Fruit fly (Drosophila melanogaster) whole organism, prepupa: ENCODE measurements around the gene CG32036.
A peak's percentile ranks its signal among the peaks of the same experiment; 100 is the strongest.

ENCODE experiments used
- Blimp-1 ChIP-seq: fragments of 200-800 bp; sonication (Bioruptor generic); optimal IDR thresholded peaks from 3 replicates; lab custom pipeline; 2017; ENCODE audit warnings: missing biosample characterization, missing genetic modification characterization, mild to moderate bottlenecking, moderate library complexity, missing genetic modification reagents
- CG10631 ChIP-seq: fragments of 200-800 bp; sonication (Bioruptor generic); optimal IDR thresholded peaks from 2 replicates; lab custom pipeline; 2016; ENCODE audit warnings: missing biosample characterization, missing genetic modification characterization
- CG10669 ChIP-seq: fragments of 200-800 bp; sonication (Bioruptor generic); optimal IDR thresholded peaks from 3 replicates; lab custom pipeline; 2018; ENCODE audit warnings: missing biosample characterization, mild to moderate bottlenecking, missing genetic modification characterization, moderate library complexity
- CG11294 ChIP-seq: fragments of 200-800 bp; sonication (Bioruptor generic); IDR thresholded peaks from 2 replicates; pipeline ENCODE4 v1.3.6; 2022; ENCODE audit warnings: missing biosample characterization, missing genetic modification characterization
- CG1621 ChIP-seq: fragments of 200-800 bp; sonication (Bioruptor generic); optimal IDR thresholded peaks from 3 replicates; lab custom pipeline; 2018; ENCODE audit warnings: missing biosample characterization, mild to moderate bottlenecking, missing genetic modification characterization
- CG3032 ChIP-seq: fragments of 200-800 bp; optimal IDR thresholded peaks from 2 replicates; lab custom pipeline; 2019; ENCODE audit warnings: missing biosample characterization, mild to moderate bottlenecking, missing genetic modification characterization, moderate library complexity
- CG34406 ChIP-seq: fragments of 200-800 bp; sonication (Bioruptor generic); optimal IDR thresholded peaks from 3 replicates; lab custom pipeline; 2016; ENCODE audit warnings: missing biosample characterization, missing genetic modification characterization
- CG6276 ChIP-seq: fragments of 200-800 bp; sonication (Bioruptor generic); optimal IDR thresholded peaks from 2 replicates; lab custom pipeline; 2017; ENCODE audit warnings: missing biosample characterization, mild to moderate bottlenecking, missing genetic modification characterization
- CG6808 ChIP-seq: fragments of 200-800 bp; sonication (Bioruptor generic); optimal IDR thresholded peaks from 3 replicates; lab custom pipeline; 2017; ENCODE audit warnings: missing biosample characterization, missing genetic modification characterization, mild to moderate bottlenecking, moderate library complexity, missing genetic modification reagents
- CG8119 ChIP-seq: fragments of 200-800 bp; sonication (Bioruptor generic); IDR thresholded peaks from 3 replicates; pipeline ENCODE4 v1.3.6; 2022; ENCODE audit warnings: missing biosample characterization, missing genetic modification characterization
- CG8319 ChIP-seq: fragments of 200-800 bp; sonication (Bioruptor generic); optimal IDR thresholded peaks from 3 replicates; lab custom pipeline; 2016; ENCODE audit warnings: missing biosample characterization, missing genetic modification characterization
- CG9139 ChIP-seq: fragments of 200-800 bp; sonication (Bioruptor generic); optimal IDR thresholded peaks from 3 replicates; lab custom pipeline; 2017; ENCODE audit warnings: missing biosample characterization, mild to moderate bottlenecking, missing genetic modification characterization
- Eip75B ChIP-seq: fragments of 200-800 bp; sonication (Bioruptor generic); optimal IDR thresholded peaks from 3 replicates; lab custom pipeline; 2016; ENCODE audit warnings: missing biosample characterization, missing genetic modification characterization
- Eip78C ChIP-seq: fragments of 200-800 bp; sonication (Bioruptor generic); peaks from one replicate; lab custom pipeline; 2016; ENCODE audit warnings: missing biosample characterization, missing genetic modification characterization
- Eip93F ChIP-seq: fragments of 200-800 bp; sonication (Bioruptor generic); optimal IDR thresholded peaks from 2 replicates; lab custom pipeline; 2016; ENCODE audit warnings: missing biosample characterization, mild to moderate bottlenecking, missing genetic modification characterization
- Ets21C ChIP-seq: fragments of 200-800 bp; sonication (Bioruptor generic); optimal IDR thresholded peaks from 3 replicates; lab custom pipeline; 2016; ENCODE audit warnings: missing biosample characterization, missing genetic modification characterization
- Ets96B ChIP-seq: fragments of 200-800 bp; optimal IDR thresholded peaks from 2 replicates; lab custom pipeline; 2019; ENCODE audit warnings: missing biosample characterization, mild to moderate bottlenecking, missing genetic modification characterization, moderate library complexity
- Hr4 ChIP-seq: fragments of 200-800 bp; sonication (Bioruptor generic); optimal IDR thresholded peaks from 3 replicates; lab custom pipeline; 2016; ENCODE audit warnings: missing biosample characterization, missing genetic modification characterization
- Lpt ChIP-seq: fragments of 200-800 bp; sonication (Bioruptor generic); optimal IDR thresholded peaks from 3 replicates; lab custom pipeline; 2016; ENCODE audit warnings: missing biosample characterization, missing genetic modification characterization
- Met ChIP-seq: fragments of 200-800 bp; sonication (Bioruptor generic); optimal IDR thresholded peaks from 3 replicates; lab custom pipeline; 2016; ENCODE audit warnings: missing biosample characterization, missing genetic modification characterization
- OdsH ChIP-seq: fragments of 200-800 bp; sonication (Bioruptor generic); optimal IDR thresholded peaks from 3 replicates; lab custom pipeline; 2016; ENCODE audit warnings: missing biosample characterization, missing genetic modification characterization
- Smox ChIP-seq: fragments of 200-800 bp; sonication (Bioruptor generic); optimal IDR thresholded peaks from 3 replicates; lab custom pipeline; 2016; ENCODE audit warnings: missing biosample characterization, missing genetic modification characterization
- Sox102F ChIP-seq: fragments of 200-800 bp; sonication (Bioruptor generic); optimal IDR thresholded peaks from 2 replicates; lab custom pipeline; 2016; ENCODE audit warnings: missing biosample characterization, mild to moderate bottlenecking, missing genetic modification characterization
- Sox15 ChIP-seq: fragments of 200-800 bp; sonication (Bioruptor generic); optimal IDR thresholded peaks from 3 replicates; lab custom pipeline; 2016; ENCODE audit warnings: missing biosample characterization, missing genetic modification characterization
- achi ChIP-seq: fragments of 200-800 bp; sonication (Bioruptor generic); optimal IDR thresholded peaks from 3 replicates; lab custom pipeline; 2016; ENCODE audit warnings: missing biosample characterization, missing genetic modification characterization
- acj6 ChIP-seq: fragments of 200-800 bp; sonication (Bioruptor generic); optimal IDR thresholded peaks from 3 replicates; lab custom pipeline; 2016; ENCODE audit warnings: missing biosample characterization, missing genetic modification characterization
- cyc ChIP-seq: fragments of 200-800 bp; sonication (Bioruptor generic); optimal IDR thresholded peaks from 3 replicates; lab custom pipeline; 2016; ENCODE audit warnings: missing biosample characterization, missing genetic modification characterization
- eg ChIP-seq: fragments of 200-800 bp; sonication (Bioruptor generic); IDR thresholded peaks from 3 replicates; pipeline ENCODE4 v1.3.6; 2022; ENCODE audit warnings: missing biosample characterization, missing genetic modification characterization
- fd59A ChIP-seq: fragments of 200-800 bp; sonication (Bioruptor generic); optimal IDR thresholded peaks from 2 replicates; lab custom pipeline; 2017; ENCODE audit warnings: missing biosample characterization, mild to moderate bottlenecking, missing genetic modification characterization, missing genetic modification reagents
- fd85E ChIP-seq: fragments of 200-800 bp; sonication (Bioruptor generic); optimal IDR thresholded peaks from 3 replicates; lab custom pipeline; 2016; ENCODE audit warnings: missing biosample characterization, missing genetic modification characterization
- fkh ChIP-seq: fragments of 200-800 bp; sonication (Bioruptor generic); optimal IDR thresholded peaks from 3 replicates; lab custom pipeline; 2017; ENCODE audit warnings: missing biosample characterization, mild to moderate bottlenecking, missing genetic modification characterization, moderate library complexity
- salr ChIP-seq, 2 experiments: fragments of 200-800 bp; sonication (Bioruptor generic); optimal IDR thresholded peaks; 3 replicates each; lab custom pipeline; 2016 to 2018; ENCODE audit warnings: missing biosample characterization in 2 of 2, missing genetic modification characterization in 2 of 2, mild to moderate bottlenecking in 1 of 2
- ss ChIP-seq, 2 experiments: fragments of 200-800 bp; sonication (Bioruptor generic); optimal IDR thresholded peaks; 2 replicates in 1 of 2; 3 replicates in 1 of 2; lab custom pipeline; 2017 to 2018; ENCODE audit warnings: mild to moderate bottlenecking in 2 of 2, missing biosample characterization in 2 of 2, missing genetic modification characterization in 2 of 2, moderate library complexity in 1 of 2
- svp ChIP-seq: fragments of 200-800 bp; sonication (Bioruptor generic); peaks from one replicate; lab custom pipeline; 2016; ENCODE audit warnings: missing biosample characterization, missing genetic modification characterization
- topi ChIP-seq: fragments of 200-800 bp; sonication (Bioruptor generic); optimal IDR thresholded peaks from 3 replicates; lab custom pipeline; 2016; ENCODE audit warnings: missing biosample characterization, missing genetic modification characterization
- vri ChIP-seq: fragments of 200-800 bp; sonication (Bioruptor generic); optimal IDR thresholded peaks from 3 replicates; lab custom pipeline; 2016; ENCODE audit warnings: missing biosample characterization, mild to moderate bottlenecking, missing genetic modification characterization

CG32036 gene

DNA sequence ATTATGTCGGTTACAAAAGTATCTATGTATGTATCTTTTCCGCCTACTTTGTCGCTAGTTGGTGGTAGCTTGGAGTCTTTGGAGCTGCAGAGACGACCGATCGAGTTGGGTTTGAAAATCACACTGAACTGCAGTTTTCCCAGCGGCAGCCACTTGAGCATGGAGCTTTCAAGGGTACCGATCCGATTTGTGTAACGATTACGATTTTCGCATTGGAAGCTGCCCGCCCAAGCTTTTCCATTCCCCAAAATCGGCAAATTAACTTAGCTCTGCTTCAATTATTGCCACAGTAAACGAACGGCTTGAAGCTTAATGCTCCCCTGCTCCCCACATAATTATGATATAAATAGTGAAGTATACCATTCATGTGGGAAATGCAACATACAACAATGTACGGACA, at the start of gene CG32036:
TSS of gene CG32036 (minus strand) at position 101 of the 400 bp plus-strand sequence.
- no peak for TF ChIP-seq vri (GFP tag; lab: Kevin White, UChicago)
- TF ChIP-seq eg: 0 out of 3 replicates have a peak, but pooled peaks have one; percentile 36
- TF ChIP-seq, all 60 proteins: peak for 1

- no peak for TF ChIP-seq Smox (GFP tag; lab: Kevin White, UChicago)
- no peak for TF ChIP-seq Eip75B (GFP tag; lab: Kevin White, UChicago)
- TF ChIP-seq CG34406: no peak
- no peak for TF ChIP-seq CG11294 (GFP tag; lab: Robert Waterston, UW)
- TF ChIP-seq eg: no peak
- TF ChIP-seq Eip93F (GFP tag; lab: Kevin White, UChicago): no peak
- no peak for TF ChIP-seq CG10669
- TF ChIP-seq Lpt: peak; percentile 17
- TF ChIP-seq Ets96B (tag; lab: Kevin White, UChicago): no peak
- TF ChIP-seq OdsH (GFP tag; lab: Kevin White, UChicago): no peak
- TF ChIP-seq Sox15 (GFP tag; lab: Kevin White, UChicago): no peak
- peak; percentile 80 for TF ChIP-seq Blimp-1 (GFP tag; lab: Kevin White, UChicago)
- TF ChIP-seq Eip78C (GFP tag; lab: Kevin White, UChicago): peak; percentile 56
- peak; percentile 4 for TF ChIP-seq CG6276 (GFP tag; lab: Kevin White, UChicago)
- no peak for TF ChIP-seq Ets21C
- TF ChIP-seq salr (GFP tag; optimal IDR thresholded peaks at IDR 0.05; lab: Kevin White, UChicago): no peak
- TF ChIP-seq fd59A (GFP tag; lab: Kevin White, UChicago): no peak
- TF ChIP-seq Sox102F (GFP tag; lab: Kevin White, UChicago): no peak
- TF ChIP-seq svp (GFP tag; lab: Kevin White, UChicago): no peak
- TF ChIP-seq topi (GFP tag; lab: Kevin White, UChicago): no peak
- no peak for TF ChIP-seq CG1621
- TF ChIP-seq cyc (GFP tag; lab: Kevin White, UChicago): no peak
- TF ChIP-seq achi (GFP tag; lab: Kevin White, UChicago): no peak
These were observed 39.8 kb upstream of the CG32036 start, which contains the start of gene Or67a for dm6 chr3L:9528835-9529234. Gene Or67a, plus strand, starts transcription at chr3L:9529067.

dm6 chr3L:9525444-9525843, 36.4 kb upstream of the CG32036 start, which contains the start of gene CG33700:
Gene CG33700, minus strand, starts transcription at chr3L:9525544.
- TF ChIP-seq achi (GFP tag; lab: Kevin White, UChicago) (no peak), Met (GFP tag; lab: Kevin White, UChicago) (no peak), ss (GFP tag; optimal IDR thresholded peaks at IDR 0.05; lab: Kevin White, UChicago) (no peak), CG9139 (GFP tag; lab: Kevin White, UChicago) (peak; percentile 16), CG6808 (GFP tag; lab: Kevin White, UChicago) (peak; percentile 41), Eip78C (GFP tag; lab: Kevin White, UChicago) (peak; percentile 3), CG1621 (peak; percentile 35), CG3032 (tag; lab: Kevin White, UChicago) (peak; percentile 2), Sox15 (GFP tag; lab: Kevin White, UChicago) (no peak)

- no peak for TF ChIP-seq CG8119 (GFP tag; lab: Robert Waterston, UW)
- TF ChIP-seq fkh: no peak
- TF ChIP-seq cyc (GFP tag; lab: Kevin White, UChicago): no peak
- no peak for TF ChIP-seq Hr4 (GFP tag; lab: Kevin White, UChicago)
- no peak for TF ChIP-seq Smox (GFP tag; lab: Kevin White, UChicago)
- TF ChIP-seq acj6 (GFP tag; lab: Kevin White, UChicago): no peak
- TF ChIP-seq CG8319 (GFP tag; lab: Kevin White, UChicago): no peak
- no peak for TF ChIP-seq fd85E (GFP tag; lab: Kevin White, UChicago)
- no peak for TF ChIP-seq CG9139 (GFP tag; lab: Kevin White, UChicago)
- TF ChIP-seq CG10631 (GFP tag; lab: Kevin White, UChicago): no peak
These were observed 24.3 kb upstream of the CG32036 start, which contains the start of gene CG33702 for dm6 chr3L:9513309-9513708. Gene CG33702, minus strand, starts transcription at chr3L:9513409.
